Worm (Caenorhabditis elegans): ENCODE data around the gene sre-35.

Gene sre-35

ce11 chrII:12459422-12459821 is 6.8 kb upstream of the sre-35 start, which contains the start of gene tag-281 (continued):
- TF ChIP-seq zag-1 (tag; optimal IDR thresholded peaks at IDR 0.05) (no peak), snpc-1.2 (GFP tag; IDR thresholded peaks at IDR 0.05) (no peak), pqm-1 (tag; optimal IDR thresholded peaks at IDR 0.05) (no peak), saeg-2 (GFP tag; IDR thresholded peaks at IDR 0.05) (no peak), php-3 (GFP tag; IDR thresholded peaks at IDR 0.05) (no peak), lin-38 (GFP tag; IDR thresholded peaks at IDR 0.05) (peak; percentile 99), zfp-2 (tag; optimal IDR thresholded peaks at IDR 0.05) (no peak), dmd-6 (GFP tag; IDR thresholded peaks at IDR 0.05) (peak; percentile 51), ama-1 (optimal IDR thresholded peaks at IDR 0.05) (no peak), ceh-32 (tag; optimal IDR thresholded peaks at IDR 0.05; ENCODE audit: poor library complexity) (no peak), mdt-29 (GFP tag; IDR thresholded peaks at IDR 0.05) (no peak), fos-1 (tag; optimal IDR thresholded peaks at IDR 0.05) (no peak), lsy-2 (tag; optimal IDR thresholded peaks at IDR 0.05) (peak in 1 of 2 experiments; percentile 90), Y75B8A.6 (GFP tag; IDR thresholded peaks at IDR 0.05) (no peak), ceh-28 (tag; optimal IDR thresholded peaks at IDR 0.05) (no peak), lin-1 (GFP tag; IDR thresholded peaks at IDR 0.05) (no peak), arid-1 (GFP tag; conservative IDR thresholded peaks at IDR 0.05) (no peak), ZK337.2 (GFP tag; IDR thresholded peaks at IDR 0.05) (no peak), lin-39 (tag; optimal IDR thresholded peaks at IDR 0.05) (no peak), madf-9 (GFP tag; conservative IDR thresholded peaks at IDR 0.05) (no peak), T20F7.1 (GFP tag; optimal IDR thresholded peaks at IDR 0.05) (no peak), lin-29 (GFP tag; IDR thresholded peaks at IDR 0.05) (no peak), mes-2 (tag; optimal IDR thresholded peaks at IDR 0.05; ENCODE audit: poor library complexity, severe bottlenecking) (peak; percentile 85), dve-1 (tag; optimal IDR thresholded peaks at IDR 0.05; ENCODE audit: insufficient read depth) (no peak), snpc-4 (tag; optimal IDR thresholded peaks at IDR 0.05) (peak; percentile 14), duxl-1 (tag; optimal IDR thresholded peaks at IDR 0.05; ENCODE audit: poor library complexity) (no peak), R02D3.7 (tag; optimal IDR thresholded peaks at IDR 0.05) (no peak), hif-1 (tag; optimal IDR thresholded peaks at IDR 0.05) (peak in 1 of 2 experiments; percentile 59), mxl-2 (GFP tag; conservative IDR thresholded peaks at IDR 0.05) (no peak), daf-19 (GFP tag; conservative IDR thresholded peaks at IDR 0.05) (no peak), ceh-62 (tag; optimal IDR thresholded peaks at IDR 0.05) (no peak), mep-1 (tag; optimal IDR thresholded peaks at IDR 0.05) (no peak), nhr-111 (GFP tag; optimal IDR thresholded peaks at IDR 0.05) (no peak), dpl-1 (GFP tag; optimal IDR thresholded peaks at IDR 0.05) (peak; percentile 96), F26F4.8 (GFP tag; conservative IDR thresholded peaks at IDR 0.05) (no peak), fkh-10 (GFP tag; optimal IDR thresholded peaks at IDR 0.05) (peak; percentile 21), hmg-1.1 (GFP tag; IDR thresholded peaks at IDR 0.05) (peak; percentile 55; the same call in 1 of the 2 replicates), madf-5 (GFP tag; IDR thresholded peaks at IDR 0.05) (no peak)

ce11 chrII:12457275-12457674 is 4.6 kb upstream of the sre-35 start, which contains the start of gene sre-38:
Gene sre-38, plus strand, starts transcription at chrII:12457575.
- no peak for TF ChIP-seq ctbp-1 (GFP tag; IDR thresholded peaks at IDR 0.05)
- TF ChIP-seq zfp-2 (tag; optimal IDR thresholded peaks at IDR 0.05): no peak
- no peak for TF ChIP-seq F49E8.2 (tag; optimal IDR thresholded peaks at IDR 0.05; ENCODE audit: borderline replicate concordance)
- no peak for TF ChIP-seq nhr-28 (tag; optimal IDR thresholded peaks at IDR 0.05)
- TF ChIP-seq dmd-8 (GFP tag; IDR thresholded peaks at IDR 0.05): no peak
- no peak for TF ChIP-seq ceh-62 (tag; optimal IDR thresholded peaks at IDR 0.05)
- no peak for TF ChIP-seq ceh-32 (tag; optimal IDR thresholded peaks at IDR 0.05; ENCODE audit: poor library complexity)
- no peak for TF ChIP-seq mxl-2 (GFP tag; conservative IDR thresholded peaks at IDR 0.05)
- no peak for TF ChIP-seq Y5F2A.4 (GFP tag; optimal IDR thresholded peaks at IDR 0.05)
- TF ChIP-seq nhr-111 (GFP tag; optimal IDR thresholded peaks at IDR 0.05): no peak
- no peak for TF ChIP-seq D1046.2 (GFP tag; IDR thresholded peaks at IDR 0.05)
- TF ChIP-seq tag-97 (GFP tag; IDR thresholded peaks at IDR 0.05): no peak
- no peak for TF ChIP-seq mdt-29 (GFP tag; IDR thresholded peaks at IDR 0.05)
- TF ChIP-seq nhr-48 (tag; optimal IDR thresholded peaks at IDR 0.05): no peak

Data from whole organism, L4 larva.